Fruit fly (Drosophila melanogaster): ENCODE data around the gene mRpL2.
A peak's percentile ranks its signal among the peaks of the same experiment; 100 is the strongest.

Gene mRpL2

DNA sequence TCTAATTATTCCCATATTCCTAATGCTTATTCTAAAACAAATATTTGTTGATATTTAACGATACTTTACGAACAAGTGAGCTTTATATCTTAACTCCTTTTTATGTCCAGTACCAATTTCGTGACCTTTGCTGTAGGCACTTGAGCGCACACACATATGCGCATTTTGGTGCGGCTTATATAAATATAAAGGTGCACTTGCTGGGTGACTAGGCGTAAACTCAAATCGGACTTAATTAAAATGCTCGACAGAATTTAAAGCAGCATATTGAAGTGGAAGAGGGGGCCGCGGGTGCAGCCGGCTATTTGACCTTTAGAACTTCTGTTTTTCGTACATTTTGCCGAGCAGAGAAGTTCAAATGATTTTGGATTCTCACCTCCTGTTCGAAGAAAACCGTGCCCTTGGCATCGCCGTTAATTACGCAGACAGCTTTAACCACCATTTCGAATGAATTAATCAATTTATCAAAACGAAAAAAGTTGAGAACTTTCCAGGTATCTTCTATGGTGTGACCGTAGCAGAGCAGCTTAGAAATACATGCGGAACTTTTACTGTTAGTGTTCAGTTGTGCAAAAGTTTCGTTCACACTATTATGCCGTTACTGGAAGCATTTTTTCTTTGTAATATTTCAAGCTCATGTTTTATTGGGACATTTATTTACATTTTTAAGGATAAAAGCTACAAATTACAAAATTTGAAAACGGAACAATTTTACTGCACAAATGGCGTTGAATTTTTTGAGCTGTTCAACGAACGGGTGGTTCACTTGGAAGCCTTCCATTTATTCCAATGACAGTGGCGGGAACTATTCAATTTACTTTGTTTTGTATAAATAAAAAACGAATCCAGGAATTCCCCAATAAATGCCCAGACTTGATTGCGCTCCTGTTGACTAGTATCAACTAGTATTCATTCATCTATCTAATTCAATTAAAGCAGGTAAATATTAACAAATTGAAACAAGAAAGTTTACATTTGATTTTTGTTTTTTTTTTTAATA lies 7.1 kb upstream of the mRpL2 start, which contains the start of gene Sod1 (continued):
- no peak for TF ChIP-seq trh (GFP tag; optimal IDR thresholded peaks at IDR 0.05)
- TF ChIP-seq CG9215 (GFP tag; IDR thresholded peaks at IDR 0.05) = no peak
- TF ChIP-seq wor (GFP tag; IDR thresholded peaks at IDR 0.05) = no peak
- no peak for TF ChIP-seq CG1529 (GFP tag; optimal IDR thresholded peaks at IDR 0.05)
- no peak; the same call in 2 of the 3 replicates for TF ChIP-seq CG16813 (GFP tag; IDR thresholded peaks at IDR 0.05; ENCODE audit: partially characterized antibody)
- TF ChIP-seq Oli (tag; optimal IDR thresholded peaks at IDR 0.05) = no peak
- TF ChIP-seq CG5245 (GFP tag; optimal IDR thresholded peaks at IDR 0.05) = no peak
- TF ChIP-seq Scr (GFP tag; IDR thresholded peaks at IDR 0.05; ENCODE audit: partially characterized antibody) = 0 out of 2 replicates have a peak, but pooled peaks have one; percentile 33
- TF ChIP-seq Usf (GFP tag; optimal IDR thresholded peaks at IDR 0.05) = no peak
- no peak for TF ChIP-seq crp (GFP tag; optimal IDR thresholded peaks at IDR 0.05)
- TF ChIP-seq CG9437 (GFP tag; optimal IDR thresholded peaks at IDR 0.05) = no peak
- no peak for TF ChIP-seq gsb-n (tag; optimal IDR thresholded peaks at IDR 0.05)
- TF ChIP-seq Awh (GFP tag; IDR thresholded peaks at IDR 0.05) = no peak
- no peak for TF ChIP-seq CG33557 (GFP tag; optimal IDR thresholded peaks at IDR 0.05)
- TF ChIP-seq usp (GFP tag; optimal IDR thresholded peaks at IDR 0.05) = no peak
- TF ChIP-seq croc (GFP tag; conservative IDR thresholded peaks at IDR 0.05) = no peak
- TF ChIP-seq Ptx1 (GFP tag; IDR thresholded peaks at IDR 0.05) = no peak
- TF ChIP-seq CG8478 (optimal IDR thresholded peaks at IDR 0.05) = no peak
- no peak for TF ChIP-seq CG10267 (tag; optimal IDR thresholded peaks at IDR 0.05)
- peak; percentile 2 for TF ChIP-seq CG13624 (GFP tag; optimal IDR thresholded peaks at IDR 0.05)
- TF ChIP-seq CG30020 (tag; optimal IDR thresholded peaks at IDR 0.05) = peak; percentile 10
- no peak for TF ChIP-seq salm (tag; optimal IDR thresholded peaks at IDR 0.05)
- TF ChIP-seq Side (GFP tag; optimal IDR thresholded peaks at IDR 0.05) = no peak
- no peak for TF ChIP-seq nau (GFP tag; optimal IDR thresholded peaks at IDR 0.05)
- no peak for TF ChIP-seq H2.0 (GFP tag; IDR thresholded peaks at IDR 0.05)
- no peak for TF ChIP-seq HLH4C (GFP tag; IDR thresholded peaks at IDR 0.05; ENCODE audit: partially characterized antibody)
- TF ChIP-seq Antp (GFP tag; optimal IDR thresholded peaks at IDR 0.05) = no peak
- TF ChIP-seq onecut (GFP tag; IDR thresholded peaks at IDR 0.05) = no peak
- TF ChIP-seq Oaz (GFP tag; IDR thresholded peaks at IDR 0.05) = no peak
- no peak for TF ChIP-seq dati (GFP tag; IDR thresholded peaks at IDR 0.05)
- TF ChIP-seq CG14014 (GFP tag; IDR thresholded peaks at IDR 0.05) = no peak; the same call in 1 of the 2 replicates
- 0 out of 2 replicates have a peak, but pooled peaks have one; percentile 41 for TF ChIP-seq vvl (GFP tag; IDR thresholded peaks at IDR 0.05)
- TF ChIP-seq CG3995 (GFP tag; optimal IDR thresholded peaks at IDR 0.05) = peak; percentile 89
- no peak for TF ChIP-seq Vsx1 (GFP tag; optimal IDR thresholded peaks at IDR 0.05)
- no peak for TF ChIP-seq tap (tag; optimal IDR thresholded peaks at IDR 0.05)
- no peak for TF ChIP-seq al (GFP tag; IDR thresholded peaks at IDR 0.05)

- TF ChIP-seq Aef1 (GFP tag; IDR thresholded peaks at IDR 0.05) = no peak
- no peak for TF ChIP-seq Poxn (GFP tag; IDR thresholded peaks at IDR 0.05)
- 0 out of 2 replicates have a peak, but pooled peaks have one; percentile 12 for TF ChIP-seq sna (GFP tag; IDR thresholded peaks at IDR 0.05; ENCODE audit: partially characterized antibody)
- no peak for TF ChIP-seq HLH4C (GFP tag; IDR thresholded peaks at IDR 0.05; ENCODE audit: partially characterized antibody)
- TF ChIP-seq Taf1 (GFP tag; IDR thresholded peaks at IDR 0.05) = no peak
- peak; percentile 27 for TF ChIP-seq Ets65A (GFP tag)
- TF ChIP-seq so (GFP tag; IDR thresholded peaks at IDR 0.05) = no peak
- TF ChIP-seq CG10462 (GFP tag; optimal IDR thresholded peaks at IDR 0.05) = no peak
- TF ChIP-seq gro (GFP tag; optimal IDR thresholded peaks at IDR 0.05) = no peak
- no peak for TF ChIP-seq D19B (GFP tag; optimal IDR thresholded peaks at IDR 0.05)
- no peak for TF ChIP-seq CG17328 (GFP tag; IDR thresholded peaks at IDR 0.05)
- no peak for TF ChIP-seq fu2 (GFP tag; optimal IDR thresholded peaks at IDR 0.05)
- TF ChIP-seq schlank (tag; optimal IDR thresholded peaks at IDR 0.05) = no peak
- TF ChIP-seq bab2 (GFP tag; optimal IDR thresholded peaks at IDR 0.05) = no peak
- TF ChIP-seq chinmo (GFP tag; IDR thresholded peaks at IDR 0.05; ENCODE audit: partially characterized antibody) = 0 out of 4 replicates have a peak, but pooled peaks have one; percentile 14
- no peak for TF ChIP-seq Med (GFP tag)
- TF ChIP-seq klu (GFP tag; IDR thresholded peaks at IDR 0.05) = no peak
Measured at dm6 chr3L:11117733-11118132, 2.9 kb upstream of the mRpL2 start.

All from whole organism, embryonic.